Fruit fly (Drosophila melanogaster) whole organism, embryonic: ENCODE measurements around the gene CG14258.
A peak's percentile ranks its signal among the peaks of the same experiment; 100 is the strongest.

ENCODE experiments used
- Adf1 ChIP-seq: fragments of 200-800 bp; sonication (Bioruptor generic); IDR thresholded peaks from 2 replicates; pipeline ENCODE4 v1.3.6; 2022; ENCODE audit warnings: missing biosample characterization, missing genetic modification characterization
- B-H2 ChIP-seq: fragments of 200-800 bp; sonication (Bioruptor generic); optimal IDR thresholded peaks from 2 replicates; lab custom pipeline; 2018; ENCODE audit warnings: missing biosample characterization, mild to moderate bottlenecking, missing genetic modification characterization
- Blimp-1 ChIP-seq: fragments of 200-800 bp; sonication (Bioruptor generic); optimal IDR thresholded peaks from 3 replicates; lab custom pipeline; 2018; ENCODE audit warnings: missing biosample characterization, missing genetic modification characterization, mild to moderate bottlenecking, moderate library complexity, missing genetic modification reagents
- CG10321 ChIP-seq: fragments of 200-800 bp; sonication (Bioruptor generic); IDR thresholded peaks from 2 replicates; pipeline ENCODE4 v1.3.6; 2022; ENCODE audit warnings: missing biosample characterization, missing genetic modification characterization
- CG10431 ChIP-seq: fragments of 200-800 bp; sonication (Bioruptor generic); optimal IDR thresholded peaks from 3 replicates; lab custom pipeline; 2018; ENCODE audit warnings: missing biosample characterization, mild to moderate bottlenecking, missing genetic modification characterization
- CG11093 ChIP-seq: fragments of 200-800 bp; sonication (Bioruptor generic); IDR thresholded peaks from 3 replicates; pipeline ENCODE4 v1.3.6; 2022; ENCODE audit warnings: missing biosample characterization, missing genetic modification characterization
- CG12104 ChIP-seq: fragments of 200-800 bp; sonication (Bioruptor generic); optimal IDR thresholded peaks from 3 replicates; lab custom pipeline; 2016; ENCODE audit warnings: missing biosample characterization, missing genetic modification characterization
- CG13894 ChIP-seq: fragments of 200-800 bp; sonication (Bioruptor generic); optimal IDR thresholded peaks from 3 replicates; lab custom pipeline; 2018; ENCODE audit warnings: missing biosample characterization, mild to moderate bottlenecking, missing genetic modification characterization, moderate library complexity
- CG14014 ChIP-seq: fragments of 200-800 bp; sonication (Bioruptor generic); IDR thresholded peaks from 2 replicates; pipeline ENCODE4 v1.3.6; 2022; ENCODE audit warnings: missing biosample characterization, missing genetic modification characterization
- CG15269 ChIP-seq: fragments of 200-800 bp; sonication (Bioruptor generic); optimal IDR thresholded peaks from 2 replicates; lab custom pipeline; 2018; ENCODE audit warnings: missing biosample characterization, mild to moderate bottlenecking, missing genetic modification characterization, moderate library complexity
- CG15479 ChIP-seq: fragments of 200-800 bp; sonication (Bioruptor generic); optimal IDR thresholded peaks from 3 replicates; lab custom pipeline; 2019; ENCODE audit warnings: missing biosample characterization, mild to moderate bottlenecking, missing genetic modification characterization, moderate library complexity
- CG18599 ChIP-seq: fragments of 200-800 bp; sonication (Bioruptor generic); optimal IDR thresholded peaks from 3 replicates; lab custom pipeline; 2017; ENCODE audit warnings: missing biosample characterization, missing genetic modification characterization, mild to moderate bottlenecking, moderate library complexity, missing genetic modification reagents
- CG2129 ChIP-seq: fragments of 200-800 bp; sonication (Bioruptor generic); IDR thresholded peaks from 2 replicates; pipeline ENCODE4 v1.3.6; 2022; ENCODE audit warnings: missing biosample characterization, missing genetic modification characterization; ENCODE audit not compliant: partially characterized antibody
- CG2678 ChIP-seq: fragments of 200-800 bp; sonication (Bioruptor generic); optimal IDR thresholded peaks from 3 replicates; lab custom pipeline; 2019; ENCODE audit warnings: missing biosample characterization, mild to moderate bottlenecking, missing genetic modification characterization, moderate library complexity
- CG2889 ChIP-seq: fragments of 200-800 bp; sonication (Bioruptor generic); IDR thresholded peaks from 3 replicates; pipeline ENCODE4 v1.3.6; 2022; ENCODE audit warnings: missing biosample characterization, missing genetic modification characterization
- CG4328 ChIP-seq: fragments of 200-800 bp; sonication (Bioruptor generic); optimal IDR thresholded peaks from 3 replicates; lab custom pipeline; 2017; ENCODE audit warnings: missing biosample characterization, missing genetic modification reagents, missing genetic modification characterization
- CG5245 ChIP-seq: fragments of 200-800 bp; sonication (Bioruptor generic); optimal IDR thresholded peaks from 3 replicates; lab custom pipeline; 2016; ENCODE audit warnings: missing biosample characterization, missing genetic modification characterization
- CG6765 ChIP-seq: fragments of 200-800 bp; sonication (Bioruptor generic); optimal IDR thresholded peaks from 3 replicates; lab custom pipeline; 2017; ENCODE audit warnings: missing biosample characterization, mild to moderate bottlenecking, missing genetic modification characterization
- CG7963 ChIP-seq: fragments of 200-800 bp; sonication (Bioruptor generic); IDR thresholded peaks from 3 replicates; pipeline ENCODE4 v1.3.6; 2022; ENCODE audit warnings: missing biosample characterization, missing genetic modification characterization; ENCODE audit not compliant: partially characterized antibody
- CG8089 ChIP-seq: fragments of 200-800 bp; sonication (Bioruptor generic); optimal IDR thresholded peaks from 3 replicates; lab custom pipeline; 2016; ENCODE audit warnings: missing biosample characterization, missing genetic modification characterization
- CG8765 ChIP-seq: fragments of 200-800 bp; sonication (Bioruptor generic); IDR thresholded peaks from 2 replicates; pipeline ENCODE4 v1.3.6; 2022; ENCODE audit warnings: missing biosample characterization, missing genetic modification characterization
- Chrac-16 ChIP-seq: fragments of 200-800 bp; sonication (Bioruptor generic); optimal IDR thresholded peaks from 3 replicates; lab custom pipeline; 2016; ENCODE audit warnings: missing biosample characterization, missing genetic modification characterization
- Ets65A ChIP-seq: fragments of 200-800 bp; sonication (Bioruptor generic); peaks from one replicate; lab custom pipeline; 2016; ENCODE audit warnings: missing biosample characterization, missing genetic modification characterization
- Fer2 ChIP-seq: fragments of 200-800 bp; sonication (Bioruptor generic); optimal IDR thresholded peaks from 2 replicates; lab custom pipeline; 2018; ENCODE audit warnings: missing biosample characterization, mild to moderate bottlenecking, missing genetic modification characterization, moderate library complexity
- Lim3 ChIP-seq: fragments of 200-800 bp; sonication (Bioruptor generic); IDR thresholded peaks from 2 replicates; pipeline ENCODE4 v1.3.6; 2022; ENCODE audit warnings: missing biosample characterization, missing genetic modification characterization
- NFAT ChIP-seq: fragments of 200-800 bp; sonication (Bioruptor generic); IDR thresholded peaks from 2 replicates; pipeline ENCODE4 v1.3.6; 2022; ENCODE audit warnings: missing biosample characterization, missing genetic modification characterization
- Optix ChIP-seq: fragments of 200-800 bp; sonication (Bioruptor generic); IDR thresholded peaks from 3 replicates; pipeline ENCODE4 v1.3.6; 2022; ENCODE audit warnings: missing biosample characterization, missing genetic modification characterization
- PHDP ChIP-seq: fragments of 200-800 bp; sonication (Bioruptor generic); optimal IDR thresholded peaks from 3 replicates; lab custom pipeline; 2018; ENCODE audit warnings: missing biosample characterization, mild to moderate bottlenecking, missing genetic modification characterization, moderate library complexity
- Rfx ChIP-seq: fragments of 200-800 bp; sonication (Bioruptor generic); IDR thresholded peaks from 2 replicates; pipeline ENCODE4 v1.3.6; 2022; ENCODE audit warnings: missing biosample characterization, missing genetic modification characterization
- Scr ChIP-seq: fragments of 200-800 bp; sonication (Bioruptor generic); IDR thresholded peaks from 2 replicates; pipeline ENCODE4 v1.3.6; 2022; ENCODE audit warnings: missing biosample characterization, missing genetic modification characterization; ENCODE audit not compliant: partially characterized antibody
- Usf ChIP-seq: fragments of 200-800 bp; sonication (Bioruptor generic); optimal IDR thresholded peaks from 2 replicates; lab custom pipeline; 2017; ENCODE audit warnings: missing genotype, missing biosample characterization, missing genetic modification characterization
- Xrp1 ChIP-seq: fragments of 200-800 bp; sonication (Bioruptor generic); IDR thresholded peaks from 2 replicates; pipeline ENCODE4 v1.3.6; 2022; ENCODE audit warnings: missing biosample characterization, missing genetic modification characterization
- ap ChIP-seq: fragments of 200-800 bp; sonication (Bioruptor generic); IDR thresholded peaks from 2 replicates; pipeline ENCODE4 v1.3.6; 2022; ENCODE audit warnings: missing biosample characterization, missing genetic modification characterization
- ato ChIP-seq: fragments of 200-800 bp; sonication (Bioruptor generic); IDR thresholded peaks from 2 replicates; pipeline ENCODE4 v1.3.6; 2022; ENCODE audit warnings: missing biosample characterization, missing genetic modification characterization; ENCODE audit not compliant: partially characterized antibody
- bab2 ChIP-seq: fragments of 200-800 bp; sonication (Bioruptor generic); optimal IDR thresholded peaks from 2 replicates; lab custom pipeline; 2016; ENCODE audit warnings: missing biosample characterization, missing genetic modification characterization
- chm ChIP-seq: fragments of 200-800 bp; sonication (Bioruptor generic); IDR thresholded peaks from 2 replicates; pipeline ENCODE4 v1.3.6; 2022; ENCODE audit warnings: missing biosample characterization, missing genetic modification characterization
- dimm ChIP-seq: fragments of 200-800 bp; sonication (Bioruptor generic); IDR thresholded peaks from 2 replicates; pipeline ENCODE4 v1.3.6; 2022; ENCODE audit warnings: missing biosample characterization, missing genetic modification characterization
- esg ChIP-seq: fragments of 200-800 bp; sonication (Bioruptor generic); conservative IDR thresholded peaks from 2 replicates; pipeline ENCODE4 v1.3.6; 2022; ENCODE audit warnings: missing biosample characterization, missing genetic modification characterization
- gt ChIP-seq: fragments of 200-800 bp; sonication (Bioruptor generic); IDR thresholded peaks from 2 replicates; pipeline ENCODE4 v1.3.6; 2022; ENCODE audit warnings: missing biosample characterization, missing genetic modification characterization
- ken ChIP-seq: fragments of 200-800 bp; sonication (Bioruptor generic); IDR thresholded peaks from 3 replicates; pipeline ENCODE4 v1.3.6; 2022; ENCODE audit warnings: missing biosample characterization, missing genetic modification characterization
- pnt ChIP-seq: fragments of 200-800 bp; sonication (Bioruptor generic); optimal IDR thresholded peaks from 3 replicates; lab custom pipeline; 2016; ENCODE audit warnings: missing biosample characterization, missing genetic modification characterization
- pros ChIP-seq: fragments of 200-800 bp; sonication (Bioruptor generic); optimal IDR thresholded peaks from 3 replicates; lab custom pipeline; 2019; ENCODE audit warnings: missing biosample characterization, mild to moderate bottlenecking, missing genetic modification characterization, moderate library complexity
- pum ChIP-seq: fragments of 200-800 bp; sonication (Bioruptor generic); optimal IDR thresholded peaks from 2 replicates; lab custom pipeline; 2016; ENCODE audit warnings: missing biosample characterization, missing genetic modification characterization
- rib ChIP-seq: fragments of 200-800 bp; sonication (Bioruptor generic); IDR thresholded peaks from 2 replicates; pipeline ENCODE4 v1.3.6; 2022; ENCODE audit warnings: missing biosample characterization, missing genetic modification characterization
- salm ChIP-seq: fragments of 200-800 bp; sonication (Bioruptor generic); optimal IDR thresholded peaks from 2 replicates; lab custom pipeline; 2018; ENCODE audit warnings: missing biosample characterization, mild to moderate bottlenecking, missing genetic modification characterization
- sima ChIP-seq: fragments of 200-800 bp; sonication (Bioruptor generic); optimal IDR thresholded peaks from 2 replicates; lab custom pipeline; 2016; ENCODE audit warnings: missing biosample characterization, missing genetic modification characterization
- sisA ChIP-seq: fragments of 200-800 bp; sonication (Bioruptor generic); IDR thresholded peaks from 2 replicates; pipeline ENCODE4 v1.3.6; 2022; ENCODE audit warnings: missing biosample characterization, missing genetic modification characterization
- tin ChIP-seq: fragments of 200-800 bp; sonication (Bioruptor generic); optimal IDR thresholded peaks from 3 replicates; lab custom pipeline; 2016; ENCODE audit warnings: missing biosample characterization, missing genetic modification characterization
- vfl ChIP-seq: fragments of 200-800 bp; sonication (Bioruptor generic); optimal IDR thresholded peaks from 2 replicates; lab custom pipeline; 2016; ENCODE audit warnings: missing biosample characterization, missing genetic modification characterization
- vvl ChIP-seq: fragments of 200-800 bp; sonication (Bioruptor generic); IDR thresholded peaks from 2 replicates; pipeline ENCODE4 v1.3.6; 2022; ENCODE audit warnings: missing biosample characterization, missing genetic modification characterization
- wek ChIP-seq: fragments of 200-800 bp; sonication (Bioruptor generic); optimal IDR thresholded peaks from 3 replicates; lab custom pipeline; 2018; ENCODE audit warnings: missing biosample characterization, mild to moderate bottlenecking, missing genetic modification characterization, moderate library complexity
- zen2 ChIP-seq: fragments of 200-800 bp; sonication (Bioruptor generic); IDR thresholded peaks from 3 replicates; pipeline ENCODE4 v1.3.6; 2022; ENCODE audit warnings: missing biosample characterization, missing genetic modification characterization; ENCODE audit not compliant: partially characterized antibody

CG14258 gene

DNA sequence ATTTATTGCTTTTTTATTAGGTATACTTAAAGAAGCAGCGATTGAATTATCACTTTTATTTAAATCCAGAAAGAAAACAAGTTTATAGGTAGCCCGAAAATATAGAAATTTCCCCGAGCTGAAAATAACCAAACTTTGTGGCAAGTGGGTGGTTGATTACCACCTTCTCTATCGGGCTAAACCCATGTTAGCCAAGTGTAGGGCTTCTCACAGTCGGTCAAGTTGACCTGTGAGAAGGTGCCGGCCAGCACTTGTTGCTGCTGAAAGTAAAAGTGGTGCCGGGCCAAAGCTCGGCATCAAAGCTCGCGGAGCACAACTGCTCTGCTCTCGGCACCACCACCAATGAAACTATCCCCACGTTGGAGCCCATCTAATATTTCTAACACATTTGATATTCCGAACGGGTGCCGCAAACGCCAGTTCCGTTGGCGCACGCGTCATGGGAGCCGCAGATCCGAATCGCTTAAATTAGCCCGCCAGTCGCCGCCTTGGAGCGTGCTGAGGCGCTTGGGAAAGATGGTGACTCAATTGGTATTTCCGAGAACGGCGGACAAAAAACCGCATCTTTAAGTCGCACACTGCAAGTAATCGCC lies 21.9 kb upstream of the CG14258 start (continued):
- TF ChIP-seq pros (GFP tag; lab: Kevin White, UChicago): no peak
- TF ChIP-seq sima: no peak
- no peak for TF ChIP-seq B-H2
- no peak for TF ChIP-seq gt (GFP tag; lab: Robert Waterston, UW)
- no peak for TF ChIP-seq dimm (GFP tag; lab: Robert Waterston, UW)
- no peak for TF ChIP-seq sisA (GFP tag; lab: Robert Waterston, UW)
- no peak for TF ChIP-seq pum (GFP tag; lab: Kevin White, UChicago)
- no peak for TF ChIP-seq esg (GFP tag; lab: Robert Waterston, UW)
- no peak for TF ChIP-seq CG15269 (tag; lab: Kevin White, UChicago)
- TF ChIP-seq CG8765 (GFP tag; lab: Robert Waterston, UW): no peak
- TF ChIP-seq CG7963: no peak
- TF ChIP-seq NFAT (GFP tag; lab: Robert Waterston, UW): no peak
- no peak for TF ChIP-seq Lim3 (GFP tag; lab: Robert Waterston, UW)
- no peak for TF ChIP-seq CG6765 (GFP tag; lab: Kevin White, UChicago)
- peak; percentile 98 for TF ChIP-seq Blimp-1 (GFP tag; lab: Kevin White, UChicago)
- TF ChIP-seq Scr: no peak
- no peak for TF ChIP-seq CG5245
- no peak for TF ChIP-seq chm
- TF ChIP-seq ato (GFP tag; lab: Robert Waterston, UW): no peak
- TF ChIP-seq Rfx (GFP tag; lab: Robert Waterston, UW): no peak
- TF ChIP-seq CG2889 (GFP tag; lab: Robert Waterston, UW): no peak
- TF ChIP-seq vfl (GFP tag; lab: Kevin White, UChicago): no peak
- no peak for TF ChIP-seq CG10321
- TF ChIP-seq CG11093 (GFP tag; lab: Robert Waterston, UW): no peak
- no peak for TF ChIP-seq PHDP (tag; lab: Kevin White, UChicago)
- no peak for TF ChIP-seq ken (GFP tag; lab: Robert Waterston, UW)
- TF ChIP-seq zen2 (GFP tag; lab: Robert Waterston, UW): no peak
- peak; percentile 74 for TF ChIP-seq Ets65A (GFP tag; lab: Kevin White, UChicago)
- no peak for TF ChIP-seq Chrac-16
- no peak for TF ChIP-seq CG12104
- no peak for TF ChIP-seq tin (GFP tag; lab: Kevin White, UChicago)
- no peak for TF ChIP-seq CG15479 (GFP tag; lab: Kevin White, UChicago)
- no peak for TF ChIP-seq rib (GFP tag; lab: Robert Waterston, UW)
- TF ChIP-seq vvl (GFP tag; lab: Robert Waterston, UW): peak; percentile 58; the same call in 1 of the 2 replicates
- no peak for TF ChIP-seq bab2 (GFP tag; lab: Kevin White, UChicago)
- TF ChIP-seq CG10431 (GFP tag; lab: Kevin White, UChicago): no peak
- no peak for TF ChIP-seq salm
- no peak for TF ChIP-seq pnt (GFP tag; lab: Kevin White, UChicago)
- TF ChIP-seq Xrp1 (GFP tag; lab: Robert Waterston, UW): no peak
- TF ChIP-seq CG14014: no peak
- TF ChIP-seq CG2678 (tag; lab: Kevin White, UChicago): no peak
- TF ChIP-seq CG13894 (tag; lab: Kevin White, UChicago): no peak
- no peak for TF ChIP-seq Adf1 (GFP tag; lab: Robert Waterston, UW)
- no peak for TF ChIP-seq CG4328 (GFP tag; lab: Kevin White, UChicago)
- TF ChIP-seq CG2129: no peak
- no peak for TF ChIP-seq Usf (GFP tag; lab: Kevin White, UChicago)
- no peak for TF ChIP-seq ap (GFP tag; lab: Robert Waterston, UW)
- TF ChIP-seq CG8089: no peak
- TF ChIP-seq wek (GFP tag; lab: Kevin White, UChicago): no peak
- TF ChIP-seq Fer2: no peak
- no peak for TF ChIP-seq CG18599 (GFP tag; lab: Kevin White, UChicago)
- TF ChIP-seq Optix: no peak
